Fruit fly (Drosophila melanogaster): ENCODE measurements around the gene CG44085.

DNA sequence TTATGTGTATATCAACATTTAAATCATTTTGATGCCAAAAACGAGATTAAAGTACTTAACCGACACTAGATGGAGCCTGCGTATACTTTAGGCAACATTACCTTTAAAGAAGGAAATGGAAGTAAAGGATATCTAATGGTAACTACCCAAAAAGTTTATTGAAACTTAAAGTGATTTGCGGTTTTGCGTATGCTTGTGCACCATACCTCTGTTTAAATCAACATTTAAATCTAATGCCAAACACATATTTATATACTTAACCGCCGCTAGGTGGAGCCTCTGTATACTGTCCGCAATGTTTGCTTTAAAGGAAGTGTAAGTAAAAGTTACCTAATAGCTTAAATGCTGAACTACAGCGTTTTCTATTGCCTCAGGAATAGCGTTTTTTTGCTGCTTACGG is 65.0 kb downstream of the CG44085 start:
- no peak for TF ChIP-seq CG10348 (GFP tag; IDR thresholded peaks at IDR 0.05)
- TF ChIP-seq Pif1B (GFP tag; optimal IDR thresholded peaks at IDR 0.05): no peak
- no peak for TF ChIP-seq CG17806 (tag; optimal IDR thresholded peaks at IDR 0.05)
- TF ChIP-seq CG9948 (tag; optimal IDR thresholded peaks at IDR 0.05): no peak
- TF ChIP-seq D1 (tag; optimal IDR thresholded peaks at IDR 0.05): no peak
- TF ChIP-seq CG32121 (GFP tag; IDR thresholded peaks at IDR 0.05): no peak
- TF ChIP-seq gl (tag; optimal IDR thresholded peaks at IDR 0.05): no peak
- TF ChIP-seq EcR (GFP tag; optimal IDR thresholded peaks at IDR 0.05): no peak
- TF ChIP-seq CG34367 (tag; optimal IDR thresholded peaks at IDR 0.05): no peak
- TF ChIP-seq CG15710 (tag; optimal IDR thresholded peaks at IDR 0.05): no peak
